Worm (Caenorhabditis elegans) whole organism, late embryonic: ENCODE data around the gene alh-6.

Experiments used
- fkh-6 ChIP-seq: sonication (generic microtip); optimal IDR thresholded peaks from 2 replicates; lab custom pipeline; 2016; ENCODE audit warnings: missing genetic modification characterization, missing compliant biosample characterization
- pag-3 ChIP-seq: sonication (generic microtip); optimal IDR thresholded peaks from 2 replicates; lab custom pipeline; 2016; ENCODE audit warnings: missing compliant biosample characterization, missing genetic modification characterization, borderline replicate concordance
- rnt-1 ChIP-seq: sonication (generic microtip); optimal IDR thresholded peaks from 2 replicates; lab custom pipeline; 2016; ENCODE audit warnings: missing genetic modification characterization, missing compliant biosample characterization
- zip-5 ChIP-seq: sonication (generic microtip); optimal IDR thresholded peaks from 2 replicates; lab custom pipeline; 2016; ENCODE audit warnings: missing genetic modification characterization, missing compliant biosample characterization

- TF ChIP-seq rnt-1 (tag; lab: Kevin White, UChicago) (no peak), zip-5 (tag; lab: Kevin White, UChicago) (no peak), pag-3 (no peak), fkh-6 (tag; lab: Kevin White, UChicago) (no peak)
Observed at ce11 chrII:1256742-1257141, 53.2 kb downstream of the alh-6 start.
